Fruit fly (Drosophila melanogaster): Measurements from ENCODE around the gene CG6324.

- no peak for TF ChIP-seq acj6 (GFP tag; optimal IDR thresholded peaks at IDR 0.05)
- no peak for TF ChIP-seq Gug (GFP tag; IDR thresholded peaks at IDR 0.05)
- no peak for TF ChIP-seq Met (GFP tag; optimal IDR thresholded peaks at IDR 0.05)
- no peak for TF ChIP-seq fd85E (GFP tag; optimal IDR thresholded peaks at IDR 0.05)
Observed at dm6 chrX:15484451-15485032, 8.7 kb downstream of the CG6324 start.

Data from whole organism, prepupa.